Fruit fly (Drosophila melanogaster) whole organism, embryonic: Measurements from ENCODE around the gene dmrt11E.

Experiments used
- Ada2b ChIP-seq: fragments of 200-800 bp; sonication (Bioruptor generic); IDR thresholded peaks from 2 replicates; pipeline ENCODE4 v1.3.6; 2022; ENCODE audit warnings: missing biosample characterization, missing genetic modification characterization
- CG1024 ChIP-seq: fragments of 200-800 bp; sonication (Bioruptor generic); IDR thresholded peaks from 2 replicates; pipeline ENCODE4 v1.3.6; 2022; ENCODE audit warnings: missing biosample characterization, missing genetic modification characterization
- CG10462 ChIP-seq: fragments of 200-800 bp; sonication (Bioruptor generic); optimal IDR thresholded peaks from 2 replicates; lab custom pipeline; 2016; ENCODE audit warnings: missing biosample characterization, missing genetic modification characterization
- CG10543 ChIP-seq: fragments of 200-800 bp; sonication (Bioruptor generic); optimal IDR thresholded peaks from 3 replicates; lab custom pipeline; 2017; ENCODE audit warnings: missing biosample characterization, mild to moderate bottlenecking, missing genetic modification characterization, moderate library complexity
- CG11085 ChIP-seq: fragments of 200-800 bp; sonication (Bioruptor generic); IDR thresholded peaks from 2 replicates; pipeline ENCODE4 v1.3.6; 2022; ENCODE audit warnings: missing biosample characterization, missing genetic modification characterization
- CG12104 ChIP-seq: fragments of 200-800 bp; sonication (Bioruptor generic); optimal IDR thresholded peaks from 3 replicates; lab custom pipeline; 2016; ENCODE audit warnings: missing biosample characterization, missing genetic modification characterization
- CG12744 ChIP-seq: fragments of 200-800 bp; sonication (Bioruptor generic); optimal IDR thresholded peaks from 2 replicates; lab custom pipeline; 2016; ENCODE audit warnings: missing biosample characterization, missing genetic modification characterization
- CG15011 ChIP-seq: fragments of 200-800 bp; sonication (Bioruptor generic); optimal IDR thresholded peaks from 3 replicates; lab custom pipeline; 2018; ENCODE audit warnings: missing biosample characterization, mild to moderate bottlenecking, missing genetic modification characterization
- CG15696 ChIP-seq: fragments of 200-800 bp; sonication (Bioruptor generic); optimal IDR thresholded peaks from 2 replicates; lab custom pipeline; 2019; ENCODE audit warnings: missing biosample characterization, mild to moderate bottlenecking, missing genetic modification characterization, moderate library complexity
- CG17802 ChIP-seq: fragments of 200-800 bp; sonication (Bioruptor generic); optimal IDR thresholded peaks from 2 replicates; lab custom pipeline; 2018; ENCODE audit warnings: missing biosample characterization, mild to moderate bottlenecking, missing genetic modification characterization, moderate library complexity
- CG1832 ChIP-seq: fragments of 200-800 bp; sonication (Bioruptor generic); optimal IDR thresholded peaks from 2 replicates; lab custom pipeline; 2017; ENCODE audit warnings: missing biosample characterization, mild to moderate bottlenecking, missing genetic modification characterization, inconsistent platforms
- CG2889 ChIP-seq: fragments of 200-800 bp; sonication (Bioruptor generic); IDR thresholded peaks from 3 replicates; pipeline ENCODE4 v1.3.6; 2022; ENCODE audit warnings: missing biosample characterization, missing genetic modification characterization
- CG3065 ChIP-seq: fragments of 200-800 bp; sonication (Bioruptor generic); optimal IDR thresholded peaks from 2 replicates; lab custom pipeline; 2016; ENCODE audit warnings: missing biosample characterization, missing genetic modification characterization
- CG32532 ChIP-seq: fragments of 200-800 bp; sonication (Bioruptor generic); IDR thresholded peaks from 2 replicates; pipeline ENCODE4 v1.3.6; 2022; ENCODE audit warnings: missing biosample characterization, missing genetic modification characterization
- CG4360 ChIP-seq: fragments of 200-800 bp; sonication (Bioruptor generic); IDR thresholded peaks from 2 replicates; pipeline ENCODE4 v1.3.6; 2022; ENCODE audit warnings: missing biosample characterization, missing genetic modification characterization
- CG6272 ChIP-seq: fragments of 200-800 bp; sonication (Bioruptor generic); IDR thresholded peaks from 2 replicates; pipeline ENCODE4 v1.3.6; 2022; ENCODE audit warnings: missing biosample characterization, missing genetic modification characterization
- CG6654 ChIP-seq: fragments of 200-800 bp; sonication (Bioruptor generic); optimal IDR thresholded peaks from 2 replicates; lab custom pipeline; 2017; ENCODE audit warnings: missing biosample characterization, mild to moderate bottlenecking, missing genetic modification characterization
- CG6854 ChIP-seq: fragments of 200-800 bp; sonication (Bioruptor generic); optimal IDR thresholded peaks from 3 replicates; lab custom pipeline; 2017; ENCODE audit warnings: missing biosample characterization, mild to moderate bottlenecking, missing genetic modification characterization
- CG8478 ChIP-seq: fragments of >200 bp; optimal IDR thresholded peaks from 2 replicates; lab custom pipeline; 2018
- CG9437 ChIP-seq: fragments of 200-800 bp; sonication (Bioruptor generic); optimal IDR thresholded peaks from 2 replicates; lab custom pipeline; 2018; ENCODE audit warnings: missing biosample characterization, mild to moderate bottlenecking, missing genetic modification characterization
- D ChIP-seq, 2 experiments: fragments of 200-800 bp in 1 of 2; fragments of >200 bp in 1 of 2; sonication (Bioruptor generic) in 1 of 2; optimal IDR thresholded peaks; 2 replicates in 1 of 2; 3 replicates in 1 of 2; lab custom pipeline; 2017; ENCODE audit warnings: mild to moderate bottlenecking in 1 of 2, missing biosample characterization in 1 of 2, missing genetic modification characterization in 1 of 2, missing genetic modification reagents in 1 of 2
- Dad ChIP-seq: fragments of 200-800 bp; sonication (Bioruptor generic); optimal IDR thresholded peaks from 3 replicates; lab custom pipeline; 2016; ENCODE audit warnings: missing biosample characterization, missing genetic modification characterization
- Hr51 ChIP-seq, 2 experiments: fragments of 200-800 bp; sonication (Bioruptor generic); optimal IDR thresholded peaks; 2 replicates in 1 of 2; 3 replicates in 1 of 2; lab custom pipeline; 2016 to 2018; ENCODE audit warnings: missing biosample characterization in 2 of 2, missing genetic modification characterization in 2 of 2, mild to moderate bottlenecking in 1 of 2, moderate library complexity in 1 of 2
- MESR4 ChIP-seq: fragments of 200-800 bp; sonication (Bioruptor generic); optimal IDR thresholded peaks from 2 replicates; lab custom pipeline; 2018; ENCODE audit warnings: missing biosample characterization, mild to moderate bottlenecking, missing genetic modification characterization, moderate library complexity
- Med ChIP-seq: fragments of 200-800 bp; sonication (Bioruptor generic); peaks from one replicate; lab custom pipeline; 2016; ENCODE audit warnings: missing biosample characterization, missing genetic modification characterization, mild to moderate bottlenecking, inconsistent platforms, moderate library complexity
- PHDP ChIP-seq: fragments of 200-800 bp; sonication (Bioruptor generic); optimal IDR thresholded peaks from 3 replicates; lab custom pipeline; 2018; ENCODE audit warnings: missing biosample characterization, mild to moderate bottlenecking, missing genetic modification characterization, moderate library complexity
- Pdp1 ChIP-seq, 2 experiments: fragments of 200-800 bp; sonication (Bioruptor generic); optimal IDR thresholded peaks; 3 replicates each; lab custom pipeline; 2016; ENCODE audit warnings: missing biosample characterization in 2 of 2, missing genetic modification characterization in 2 of 2, mild to moderate bottlenecking in 1 of 2, moderate library complexity in 1 of 2
- Sin3A ChIP-seq: fragments of >200 bp; optimal IDR thresholded peaks from 2 replicates; lab custom pipeline; 2018
- Vsx1 ChIP-seq: fragments of 200-800 bp; sonication (Bioruptor generic); optimal IDR thresholded peaks from 2 replicates; lab custom pipeline; 2017; ENCODE audit warnings: missing biosample characterization, mild to moderate bottlenecking, missing genetic modification characterization, missing genetic modification reagents
- cad ChIP-seq: fragments of >200 bp; optimal IDR thresholded peaks from 2 replicates; lab custom pipeline; 2017; ENCODE audit warnings: missing biosample characterization, missing genetic modification characterization
- cg ChIP-seq: fragments of 200-800 bp; sonication (Bioruptor generic); optimal IDR thresholded peaks from 3 replicates; lab custom pipeline; 2019; ENCODE audit warnings: missing biosample characterization, mild to moderate bottlenecking, missing genetic modification characterization, moderate library complexity
- danr ChIP-seq: fragments of 200-800 bp; sonication (Bioruptor generic); IDR thresholded peaks from 2 replicates; pipeline ENCODE4 v1.3.6; 2022; ENCODE audit warnings: missing biosample characterization, missing genetic modification characterization
- dmrt99B ChIP-seq: fragments of 200-800 bp; sonication (Bioruptor generic); optimal IDR thresholded peaks from 2 replicates; lab custom pipeline; 2018; ENCODE audit warnings: missing biosample characterization, mild to moderate bottlenecking, missing genetic modification characterization, moderate library complexity
- dpn ChIP-seq, 2 experiments: fragments of 200-800 bp; sonication (Bioruptor generic); optimal IDR thresholded peaks; 3 replicates each; lab custom pipeline; 2016; ENCODE audit warnings: missing biosample characterization in 2 of 2, missing genetic modification characterization in 2 of 2
- dysf ChIP-seq: fragments of 200-800 bp; sonication (Bioruptor generic); IDR thresholded peaks from 3 replicates; pipeline ENCODE4 v1.3.6; 2022; ENCODE audit warnings: missing biosample characterization, missing genetic modification characterization
- ewg ChIP-seq: fragments of 200-800 bp; sonication (Bioruptor generic); optimal IDR thresholded peaks from 3 replicates; lab custom pipeline; 2017; ENCODE audit warnings: mild to moderate bottlenecking, missing biosample characterization, missing genetic modification reagents, missing genetic modification characterization
- fd102C ChIP-seq: fragments of 200-800 bp; sonication (Bioruptor generic); optimal IDR thresholded peaks from 2 replicates; lab custom pipeline; 2018; ENCODE audit warnings: missing biosample characterization, mild to moderate bottlenecking, missing genetic modification characterization, moderate library complexity
- fu2 ChIP-seq: fragments of 200-800 bp; sonication (Bioruptor generic); optimal IDR thresholded peaks from 2 replicates; lab custom pipeline; 2016; ENCODE audit warnings: missing biosample characterization, missing genetic modification characterization
- gem ChIP-seq: fragments of 200-800 bp; sonication (Bioruptor generic); optimal IDR thresholded peaks from 2 replicates; lab custom pipeline; 2019; ENCODE audit warnings: missing biosample characterization, mild to moderate bottlenecking, missing genetic modification characterization, moderate library complexity
- gsb-n ChIP-seq: fragments of 200-800 bp; sonication (Bioruptor generic); optimal IDR thresholded peaks from 3 replicates; lab custom pipeline; 2018; ENCODE audit warnings: missing biosample characterization, mild to moderate bottlenecking, missing genetic modification characterization
- kni ChIP-seq: fragments of 200-800 bp; sonication (Bioruptor generic); optimal IDR thresholded peaks from 3 replicates; lab custom pipeline; 2017; ENCODE audit warnings: mild to moderate bottlenecking, missing biosample characterization, missing genetic modification reagents, missing genetic modification characterization
- lola ChIP-seq, 3 experiments: fragments of >200 bp in 2 of 3; fragments of 200-800 bp in 1 of 3; sonication (Bioruptor generic) in 1 of 3; optimal IDR thresholded peaks; 2 replicates each; lab custom pipeline; 2017 to 2019; ENCODE audit warnings: missing biosample characterization in 3 of 3, missing genetic modification characterization in 3 of 3, mild to moderate bottlenecking in 1 of 3, moderate library complexity in 1 of 3
- p53 ChIP-seq: fragments of 200-800 bp; sonication (Bioruptor generic); optimal IDR thresholded peaks from 2 replicates; lab custom pipeline; 2016; ENCODE audit warnings: missing biosample characterization, missing genetic modification characterization
- pita ChIP-seq: fragments of 200-800 bp; sonication (Bioruptor generic); optimal IDR thresholded peaks from 2 replicates; lab custom pipeline; 2017; ENCODE audit warnings: missing biosample characterization, mild to moderate bottlenecking, missing genetic modification characterization
- schlank ChIP-seq: fragments of 200-800 bp; sonication (Bioruptor generic); optimal IDR thresholded peaks from 2 replicates; lab custom pipeline; 2018; ENCODE audit warnings: missing biosample characterization, mild to moderate bottlenecking, missing genetic modification characterization
- sd ChIP-seq: fragments of 200-800 bp; sonication (Bioruptor generic); optimal IDR thresholded peaks from 3 replicates; lab custom pipeline; 2018; ENCODE audit warnings: missing biosample characterization, mild to moderate bottlenecking, missing genetic modification characterization, moderate library complexity
- stwl ChIP-seq: fragments of 200-800 bp; sonication (Bioruptor generic); optimal IDR thresholded peaks from 3 replicates; lab custom pipeline; 2018; ENCODE audit warnings: missing biosample characterization, mild to moderate bottlenecking, missing genetic modification characterization, moderate library complexity
- trem ChIP-seq: fragments of 200-800 bp; optimal IDR thresholded peaks from 3 replicates; lab custom pipeline; 2019; ENCODE audit warnings: missing biosample characterization, mild to moderate bottlenecking, missing genetic modification characterization, moderate library complexity
- yki ChIP-seq: fragments of >200 bp; optimal IDR thresholded peaks from 3 replicates; lab custom pipeline; 2018

dmrt11E gene

dm6 chrX:13386776-13387175 is 18.8 kb downstream of the dmrt11E start:
- no peak for TF ChIP-seq yki
- TF ChIP-seq CG4360 = peak; percentile 16
- TF ChIP-seq Pdp1 (GFP tag; optimal IDR thresholded peaks at IDR 0.05; lab: Kevin White, UChicago) = peak in 1 of 2 experiments; percentile 79
- TF ChIP-seq CG8478 = peak; percentile 49
- peak; percentile 58 for TF ChIP-seq cg (GFP tag; lab: Kevin White, UChicago)
- no peak for TF ChIP-seq trem (tag; lab: Kevin White, UChicago)
- TF ChIP-seq Med (GFP tag; lab: Kevin White, UChicago) = peak; percentile 51
- no peak for TF ChIP-seq dysf (GFP tag; lab: Robert Waterston, UW)
- TF ChIP-seq gem = no peak
- no peak for TF ChIP-seq kni
- peak; percentile 45 for TF ChIP-seq MESR4 (GFP tag; lab: Kevin White, UChicago)
- peak; percentile 75 for TF ChIP-seq CG1832 (GFP tag; lab: Kevin White, UChicago)

dm6 chrX:13387373-13387850 is 19.4 kb downstream of the dmrt11E start, which contains the start of the genes Ype and CG1662:
TSS of gene Ype (minus strand) at chrX:13387417.
TSS of gene CG1662 (plus strand) at chrX:13387563.
- no peak for TF ChIP-seq schlank
- TF ChIP-seq Ada2b (GFP tag; lab: Robert Waterston, UW) = 0 out of 2 replicates have a peak, but pooled peaks have one; percentile 31
- no peak for TF ChIP-seq fd102C (GFP tag; lab: Kevin White, UChicago)
- no peak for TF ChIP-seq CG6854 (GFP tag; lab: Kevin White, UChicago)
- TF ChIP-seq D (optimal IDR thresholded peaks at IDR 0.05; lab: Kevin White, UChicago) = no peak
- peak; percentile 57 for TF ChIP-seq D (GFP tag; optimal IDR thresholded peaks at IDR 0.05; lab: Kevin White, UChicago)
- TF ChIP-seq cad (GFP tag; lab: Kevin White, UChicago) = no peak
- TF ChIP-seq Vsx1 = peak; percentile 39
- no peak for TF ChIP-seq CG1832 (GFP tag; lab: Kevin White, UChicago)
- peak; percentile 24 for TF ChIP-seq CG10462 (GFP tag; lab: Kevin White, UChicago)
- peak; percentile 49 for TF ChIP-seq ewg (GFP tag; lab: Kevin White, UChicago)
- peak; percentile 21 for TF ChIP-seq CG3065 (GFP tag; lab: Kevin White, UChicago)
- TF ChIP-seq stwl (tag; lab: Kevin White, UChicago) = peak; percentile 38
- TF ChIP-seq CG15696 = peak; percentile 83
- peak; percentile 67 for TF ChIP-seq dmrt99B
- TF ChIP-seq CG9437 (GFP tag; lab: Kevin White, UChicago) = peak; percentile 57
- no peak for TF ChIP-seq p53
- 0 out of 2 replicates have a peak, but pooled peaks have one; percentile 45 for TF ChIP-seq CG6272 (GFP tag; lab: Robert Waterston, UW)
- TF ChIP-seq CG32532 = peak; percentile 77
- 0 out of 2 replicates have a peak, but pooled peaks have one; percentile 27 for TF ChIP-seq CG1024 (GFP tag; lab: Robert Waterston, UW)
- peak; percentile 59 to 73 for TF ChIP-seq Hr51 (GFP tag; optimal IDR thresholded peaks at IDR 0.05; lab: Kevin White, UChicago)
- peak in 1 of 3 experiments; percentile 76 for TF ChIP-seq lola (GFP tag; optimal IDR thresholded peaks at IDR 0.05; lab: Kevin White, UChicago)
- peak; percentile 79 for TF ChIP-seq CG12104 (GFP tag; lab: Kevin White, UChicago)
- TF ChIP-seq sd (tag; lab: Kevin White, UChicago) = peak; percentile 96
- peak; percentile 32 for TF ChIP-seq CG15011
- TF ChIP-seq CG17802 (tag; lab: Kevin White, UChicago) = peak; percentile 29
- no peak for TF ChIP-seq danr (GFP tag; lab: Robert Waterston, UW)
- TF ChIP-seq CG2889 = peak; percentile 50; the same call in 2 of the 3 replicates
- peak; percentile 84 for TF ChIP-seq CG10543 (GFP tag; lab: Kevin White, UChicago)
- TF ChIP-seq dpn (GFP tag; optimal IDR thresholded peaks at IDR 0.05; lab: Kevin White, UChicago) = peak; percentile 68 to 80
- peak; percentile 72 for TF ChIP-seq PHDP (tag; lab: Kevin White, UChicago)
- TF ChIP-seq CG12744 (GFP tag; lab: Kevin White, UChicago) = peak; percentile 9
- no peak for TF ChIP-seq pita (GFP tag; lab: Kevin White, UChicago)
- TF ChIP-seq CG6654 = peak; percentile 39
- TF ChIP-seq Pdp1 (GFP tag; optimal IDR thresholded peaks at IDR 0.05; lab: Kevin White, UChicago) = peak; percentile 71 to 74
- TF ChIP-seq CG11085 = peak; percentile 65
- peak; percentile 76 for TF ChIP-seq Sin3A (lab: Kevin White, UChicago)
- peak; percentile 54 for TF ChIP-seq fu2 (GFP tag; lab: Kevin White, UChicago)
- peak; percentile 24 for TF ChIP-seq gsb-n
- peak; percentile 59 for TF ChIP-seq Dad
